Worm (Caenorhabditis elegans) whole organism, early embryonic: Measurements from ENCODE around the gene Y60A9.1.

Experiments used
- B0310.2 ChIP-seq: sonication (generic microtip); optimal IDR thresholded peaks from 2 replicates; lab custom pipeline; 2016; ENCODE audit warnings: mild to moderate bottlenecking, missing genetic modification characterization, missing compliant biosample characterization
- F13C5.2 ChIP-seq: sonication (generic microtip); optimal IDR thresholded peaks from 2 replicates; lab custom pipeline; 2017; ENCODE audit warnings: mild to moderate bottlenecking, missing genetic modification characterization, inconsistent platforms, missing compliant biosample characterization
- aly-1 ChIP-seq: sonication (generic microtip); optimal IDR thresholded peaks from 2 replicates; lab custom pipeline; 2016; ENCODE audit warnings: missing genetic modification characterization, missing compliant biosample characterization
- ama-1 ChIP-seq: fragments of 150-350 bp; optimal IDR thresholded peaks from 2 replicates; lab custom pipeline; 2014
- ceh-13 ChIP-seq: fragments of 200-800 bp; sonication (Bioruptor generic); optimal IDR thresholded peaks from 2 replicates; lab custom pipeline; 2018; ENCODE audit warnings: mild to moderate bottlenecking, missing genetic modification characterization, missing compliant biosample characterization
- ceh-36 ChIP-seq: sonication (generic microtip); optimal IDR thresholded peaks from 2 replicates; lab custom pipeline; 2016; ENCODE audit warnings: missing genetic modification characterization, inconsistent platforms, missing compliant biosample characterization
- ets-7 ChIP-seq: sonication (generic microtip); optimal IDR thresholded peaks from 2 replicates; lab custom pipeline; 2016; ENCODE audit warnings: missing genotype, missing genetic modification characterization, missing compliant biosample characterization
- flt-1 ChIP-seq: fragments of 200-800 bp; sonication (Bioruptor generic); IDR thresholded peaks from 2 replicates; pipeline ENCODE4 v1.3.6; 2022; ENCODE audit warnings: missing genetic modification characterization, missing compliant biosample characterization
- hmbx-1 ChIP-seq: sonication (generic microtip); optimal IDR thresholded peaks from 2 replicates; lab custom pipeline; 2016; ENCODE audit warnings: mild to moderate bottlenecking, missing genetic modification characterization, missing compliant biosample characterization
- hmg-4 ChIP-seq: fragments of 200-800 bp; sonication (Bioruptor generic); optimal IDR thresholded peaks from 2 replicates; lab custom pipeline; 2018; ENCODE audit warnings: mild to moderate bottlenecking, missing genetic modification characterization, missing compliant biosample characterization
- hnd-1 ChIP-seq: sonication (generic microtip); optimal IDR thresholded peaks from 2 replicates; lab custom pipeline; 2016; ENCODE audit warnings: missing genetic modification characterization, missing compliant biosample characterization
- pes-1 ChIP-seq: fragments of 200-800 bp; sonication (Bioruptor generic); IDR thresholded peaks from 2 replicates; pipeline ENCODE4 v1.3.6; 2022; ENCODE audit warnings: missing genetic modification reagents, missing genetic modification characterization, missing compliant biosample characterization
- scrt-1 ChIP-seq: fragments of 200-800 bp; sonication (Bioruptor generic); IDR thresholded peaks from 2 replicates; pipeline ENCODE4 v1.3.6; 2022; ENCODE audit warnings: missing genetic modification characterization, missing compliant biosample characterization
- sea-1 ChIP-seq: fragments of 200-800 bp; sonication (Bioruptor generic); conservative IDR thresholded peaks from 2 replicates; pipeline ENCODE4 v1.3.6; 2022; ENCODE audit warnings: missing genetic modification characterization, missing compliant biosample characterization
- tbx-11 ChIP-seq: fragments of 200-800 bp; sonication (Bioruptor generic); IDR thresholded peaks from 2 replicates; pipeline ENCODE4 v1.3.6; 2022; ENCODE audit warnings: missing genetic modification characterization, missing compliant biosample characterization
- tbx-37 ChIP-seq: fragments of 200-800 bp; sonication (Bioruptor generic); conservative IDR thresholded peaks from 2 replicates; pipeline ENCODE4 v1.3.6; 2022; ENCODE audit warnings: missing genetic modification reagents, missing genetic modification characterization, missing compliant biosample characterization
- tra-4 ChIP-seq: sonication (generic microtip); optimal IDR thresholded peaks from 2 replicates; lab custom pipeline; 2017; ENCODE audit warnings: missing genetic modification characterization, missing compliant biosample characterization

Y60A9.1 gene

ce11 chrX:14401230-14401629 lies 6.1 kb upstream of the Y60A9.1 start:
- no peak for TF ChIP-seq tbx-11 (GFP tag; lab: Robert Waterston, UW)

DNA sequence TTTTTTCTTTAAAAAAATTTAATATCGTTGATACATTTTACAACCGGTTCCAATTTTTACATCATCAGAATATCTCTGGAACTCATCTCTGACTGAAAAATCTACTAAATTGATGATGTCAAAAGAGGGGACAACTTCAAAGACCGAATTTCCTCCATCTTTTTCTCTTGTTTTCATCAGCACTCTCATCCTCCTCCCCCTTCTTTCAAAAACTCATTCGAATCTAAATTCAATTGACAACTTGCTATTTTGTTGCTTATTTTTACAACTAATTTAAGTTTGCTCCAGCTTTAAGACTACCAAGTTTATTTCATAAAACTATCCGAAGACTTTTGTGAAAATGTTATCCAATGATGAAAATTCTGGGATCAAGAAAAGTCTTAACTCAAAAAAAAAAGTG lies 3.9 kb upstream of the Y60A9.1 start:
- TF ChIP-seq ceh-36 (tag; lab: Kevin White, UChicago), result no peak
- no peak for TF ChIP-seq tbx-11 (GFP tag; lab: Robert Waterston, UW)
- no peak for TF ChIP-seq ama-1 (lab: Kevin White, UChicago)
- TF ChIP-seq hmbx-1 (tag; lab: Kevin White, UChicago), result no peak
- no peak for TF ChIP-seq tbx-37 (GFP tag; lab: Robert Waterston, UW)
- TF ChIP-seq F13C5.2 (tag; lab: Kevin White, UChicago), result no peak
- TF ChIP-seq ets-7 (tag; lab: Kevin White, UChicago), result no peak
- no peak for TF ChIP-seq ceh-13
- TF ChIP-seq sea-1, result no peak
- no peak for TF ChIP-seq B0310.2 (tag; lab: Kevin White, UChicago)
- no peak for TF ChIP-seq flt-1 (GFP tag; lab: Robert Waterston, UW)
- TF ChIP-seq tra-4 (tag; lab: Kevin White, UChicago), result no peak
- no peak for TF ChIP-seq scrt-1 (GFP tag; lab: Robert Waterston, UW)
- TF ChIP-seq hmg-4 (GFP tag; lab: Kevin White, UChicago), result no peak
- no peak for TF ChIP-seq pes-1 (GFP tag; lab: Robert Waterston, UW)
- TF ChIP-seq aly-1, result no peak
- no peak for TF ChIP-seq hnd-1 (tag; lab: Kevin White, UChicago)

- TF ChIP-seq tbx-37 (GFP tag; lab: Robert Waterston, UW), result peak; percentile 52; the same call in 1 of the 2 replicates
- 0 out of 2 replicates have a peak, but pooled peaks have one; percentile 22 for TF ChIP-seq sea-1
Observed at ce11 chrX:14387752-14388151, 7.4 kb downstream of the Y60A9.1 start.

ce11 chrX:14386670-14387069 lies 8.5 kb downstream of the Y60A9.1 start:
- TF ChIP-seq tbx-37 (GFP tag; lab: Robert Waterston, UW), result peak; percentile 42; the same call in 1 of the 2 replicates

ce11 chrX:14382951-14383350 lies 12.2 kb downstream of the Y60A9.1 start, which contains the start of gene Y60A9.3:
Gene Y60A9.3, plus strand, starts transcription at chrX:14383251.
- TF ChIP-seq tbx-37 (GFP tag; lab: Robert Waterston, UW), result no peak
- TF ChIP-seq tra-4 (tag; lab: Kevin White, UChicago), result no peak
- no peak for TF ChIP-seq ceh-36 (tag; lab: Kevin White, UChicago)
- no peak for TF ChIP-seq B0310.2 (tag; lab: Kevin White, UChicago)
- TF ChIP-seq ets-7 (tag; lab: Kevin White, UChicago), result no peak
- TF ChIP-seq hmg-4 (GFP tag; lab: Kevin White, UChicago), result no peak
- no peak for TF ChIP-seq scrt-1 (GFP tag; lab: Robert Waterston, UW)
- no peak for TF ChIP-seq hmbx-1 (tag; lab: Kevin White, UChicago)
- no peak for TF ChIP-seq tbx-11 (GFP tag; lab: Robert Waterston, UW)

ce11 chrX:14377169-14377568 lies 18.0 kb downstream of the Y60A9.1 start, which contains the start of gene Y60A9A.1:
Gene Y60A9A.1, minus strand, starts transcription at chrX:14377269.
- TF ChIP-seq hnd-1 (tag; lab: Kevin White, UChicago) (no peak), pes-1 (GFP tag; lab: Robert Waterston, UW) (no peak), ceh-36 (tag; lab: Kevin White, UChicago) (no peak), tbx-11 (GFP tag; lab: Robert Waterston, UW) (no peak), hmbx-1 (tag; lab: Kevin White, UChicago) (no peak), tra-4 (tag; lab: Kevin White, UChicago) (no peak), ama-1 (lab: Kevin White, UChicago) (no peak), aly-1 (no peak), scrt-1 (GFP tag; lab: Robert Waterston, UW) (no peak), F13C5.2 (tag; lab: Kevin White, UChicago) (no peak), ets-7 (tag; lab: Kevin White, UChicago) (no peak), sea-1 (no peak), ceh-13 (no peak), B0310.2 (tag; lab: Kevin White, UChicago) (no peak)

DNA sequence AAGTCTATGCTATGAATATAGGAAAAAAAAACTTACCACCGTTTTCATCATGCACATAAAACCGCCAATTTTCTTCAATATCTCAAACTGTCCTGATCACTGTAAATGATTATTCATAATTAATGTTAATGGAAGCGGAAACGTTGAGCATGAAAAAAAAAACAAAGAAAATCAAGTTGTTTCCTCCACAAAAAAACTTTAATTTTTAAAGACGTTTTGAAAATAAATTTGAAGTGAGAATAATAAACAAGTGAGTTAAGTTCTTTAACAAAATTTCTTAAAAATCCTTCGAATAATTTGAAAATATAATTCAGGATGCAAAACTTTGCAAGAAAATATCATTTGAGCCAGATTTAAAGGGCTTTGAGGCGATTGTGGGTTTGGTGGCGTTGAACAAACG lies 24.9 kb downstream of the Y60A9.1 start, which contains the start of gene irk-3:
TSS of gene irk-3 (minus strand) at position 101 of the 400 bp plus-strand sequence.
- TF ChIP-seq tra-4 (tag; lab: Kevin White, UChicago) (no peak), ets-7 (tag; lab: Kevin White, UChicago) (no peak), flt-1 (GFP tag; lab: Robert Waterston, UW) (no peak), tbx-11 (GFP tag; lab: Robert Waterston, UW) (no peak), hnd-1 (tag; lab: Kevin White, UChicago) (no peak), tbx-37 (GFP tag; lab: Robert Waterston, UW) (no peak), ceh-36 (tag; lab: Kevin White, UChicago) (no peak), scrt-1 (GFP tag; lab: Robert Waterston, UW) (no peak), aly-1 (no peak), ama-1 (lab: Kevin White, UChicago) (no peak), F13C5.2 (tag; lab: Kevin White, UChicago) (no peak), hmg-4 (GFP tag; lab: Kevin White, UChicago) (no peak), ceh-13 (no peak), hmbx-1 (tag; lab: Kevin White, UChicago) (no peak), sea-1 (no peak), B0310.2 (tag; lab: Kevin White, UChicago) (no peak), pes-1 (GFP tag; lab: Robert Waterston, UW) (no peak)

DNA sequence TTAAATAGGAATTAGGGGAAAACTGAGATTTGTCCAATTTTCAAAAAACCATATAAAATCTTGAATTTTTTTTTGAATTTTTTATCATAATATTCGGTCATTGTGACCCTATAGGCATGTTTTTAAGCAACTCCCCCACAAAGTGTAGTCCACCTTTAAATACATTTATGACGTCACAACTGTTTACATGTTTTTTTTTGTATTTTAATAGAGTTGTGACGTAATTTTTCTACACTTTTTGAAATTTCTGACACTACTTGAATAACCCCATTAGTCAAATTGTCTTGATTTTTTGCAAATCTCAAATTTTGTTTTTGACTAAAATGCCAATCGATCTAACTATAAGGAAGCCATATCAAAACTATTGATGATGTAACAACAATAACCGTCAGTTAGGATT lies 29.1 kb downstream of the Y60A9.1 start:
- TF ChIP-seq hmbx-1 (tag; lab: Kevin White, UChicago), result no peak
- no peak for TF ChIP-seq pes-1 (GFP tag; lab: Robert Waterston, UW)
